Worm (Caenorhabditis elegans): ENCODE measurements around the gene nhr-139.

DNA sequence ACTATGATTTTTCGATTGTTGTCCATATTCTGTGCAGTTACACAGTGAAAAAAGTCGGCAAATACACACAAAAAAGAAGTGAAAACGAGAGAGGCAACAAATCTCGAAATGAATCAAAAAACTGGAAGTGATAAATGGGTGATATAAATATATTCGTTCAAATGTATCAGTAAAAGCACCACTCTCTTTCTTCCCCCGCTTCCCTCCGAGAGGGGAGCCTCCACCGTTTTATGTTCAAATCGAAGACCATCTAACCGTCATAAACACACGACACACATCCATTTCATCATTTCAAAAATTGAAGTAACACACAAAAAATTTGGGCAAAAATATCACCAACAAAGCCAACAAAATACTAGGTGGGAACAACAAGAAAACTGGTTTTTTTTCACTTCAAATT, 39.5 kb upstream of the nhr-139 start, which contains the start of gene F20A1.6:
- TF ChIP-seq him-1 (tag; optimal IDR thresholded peaks at IDR 0.05) (no peak), dao-5 (tag; optimal IDR thresholded peaks at IDR 0.05) (no peak), W03F9.2 (tag; optimal IDR thresholded peaks at IDR 0.05) (no peak)
